Fruit fly (Drosophila melanogaster): ENCODE measurements around the gene PGRP-SB2.
A peak's percentile ranks its signal among the peaks of the same experiment; 100 is the strongest.

PGRP-SB2 gene

DNA sequence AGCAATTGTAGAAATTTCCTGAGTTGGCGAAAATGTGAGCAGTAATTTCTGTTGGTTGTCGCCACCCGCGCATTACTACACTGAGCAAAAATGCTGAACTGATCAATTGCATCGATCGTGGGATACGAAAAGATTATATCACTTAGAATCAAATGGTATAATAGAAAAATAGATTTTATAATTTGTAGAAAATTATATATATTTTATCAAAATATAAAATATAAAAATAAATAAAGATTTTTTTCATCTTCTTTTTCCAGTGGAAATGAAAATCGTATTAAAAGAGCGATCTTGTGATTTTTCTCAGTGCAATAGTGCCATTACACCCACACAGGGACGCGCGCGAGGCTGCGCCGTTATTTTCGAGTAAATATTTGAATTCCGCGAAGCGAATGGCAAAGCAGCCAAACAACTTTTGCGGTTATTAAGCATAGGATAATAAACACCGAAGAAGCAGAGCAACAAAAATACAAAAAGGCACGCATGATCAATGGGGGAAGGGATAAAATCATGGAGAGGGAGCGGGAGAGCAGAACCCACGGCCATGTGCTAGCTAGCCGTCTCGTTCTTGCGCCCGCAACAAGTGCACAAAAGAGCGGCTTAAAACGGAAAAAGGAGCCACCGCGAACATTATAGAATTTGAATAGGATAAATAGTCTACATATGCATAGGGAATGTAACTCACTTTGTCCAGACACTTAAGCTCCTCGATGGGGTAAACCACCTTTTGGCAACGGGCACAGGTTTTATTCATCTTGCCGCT is 15.9 kb upstream of the PGRP-SB2 start (continued):
- TF ChIP-seq insv (GFP tag; optimal IDR thresholded peaks at IDR 0.05) (no peak), Aef1 (GFP tag; IDR thresholded peaks at IDR 0.05) (peak; percentile 50; the same call in 2 of the 3 replicates), cato (GFP tag; optimal IDR thresholded peaks at IDR 0.05; ENCODE audit: borderline replicate concordance) (no peak), pzg (GFP tag; optimal IDR thresholded peaks at IDR 0.05) (no peak), caup (GFP tag; optimal IDR thresholded peaks at IDR 0.05; ENCODE audit: severe bottlenecking) (peak; percentile 41), CG6272 (GFP tag; IDR thresholded peaks at IDR 0.05) (no peak), CG1024 (GFP tag; IDR thresholded peaks at IDR 0.05) (no peak), sim (GFP tag; IDR thresholded peaks at IDR 0.05) (no peak), pita (GFP tag; optimal IDR thresholded peaks at IDR 0.05) (no peak), pros (GFP tag; optimal IDR thresholded peaks at IDR 0.05) (no peak), Adf1 (GFP tag; IDR thresholded peaks at IDR 0.05) (no peak), BEAF-32 (GFP tag; optimal IDR thresholded peaks at IDR 0.05) (no peak), CG15269 (tag; optimal IDR thresholded peaks at IDR 0.05) (peak; percentile 43), vnd (GFP tag; IDR thresholded peaks at IDR 0.05; ENCODE audit: partially characterized antibody) (no peak), Dp (GFP tag; optimal IDR thresholded peaks at IDR 0.05) (no peak), esg (GFP tag; conservative IDR thresholded peaks at IDR 0.05) (peak; percentile 22; the same call in 1 of the 2 replicates), gfzf (GFP tag; optimal IDR thresholded peaks at IDR 0.05) (no peak), gsb-n (tag; optimal IDR thresholded peaks at IDR 0.05) (peak; percentile 37), Nf-YA (GFP tag; IDR thresholded peaks at IDR 0.05) (no peak), maf-S (GFP tag; optimal IDR thresholded peaks at IDR 0.05) (no peak), CG14441 (GFP tag; IDR thresholded peaks at IDR 0.05) (peak; percentile 63), E2f2 (GFP tag; IDR thresholded peaks at IDR 0.05) (peak; percentile 28; the same call in 1 of the 2 replicates), Side (GFP tag; optimal IDR thresholded peaks at IDR 0.05) (no peak), inv (GFP tag; IDR thresholded peaks at IDR 0.05; ENCODE audit: partially characterized antibody) (no peak), CG34422 (GFP tag; IDR thresholded peaks at IDR 0.05) (0 out of 3 replicates have a peak, but pooled peaks have one; percentile 10), CG3995 (GFP tag; optimal IDR thresholded peaks at IDR 0.05) (no peak), gcm2 (GFP tag; optimal IDR thresholded peaks at IDR 0.05) (no peak), disco-r (GFP tag; optimal IDR thresholded peaks at IDR 0.05) (no peak), h (optimal IDR thresholded peaks at IDR 0.05) (no peak), CG10565 (GFP tag; optimal IDR thresholded peaks at IDR 0.05) (no peak), CG31224 (GFP tag; IDR thresholded peaks at IDR 0.05) (0 out of 2 replicates have a peak, but pooled peaks have one; percentile 8), Fer2 (tag; optimal IDR thresholded peaks at IDR 0.05) (no peak), CG11696 (GFP tag; IDR thresholded peaks at IDR 0.05) (no peak), tll (GFP tag; optimal IDR thresholded peaks at IDR 0.05) (no peak), HLHmδ (GFP tag; optimal IDR thresholded peaks at IDR 0.05) (no peak), CG5953 (GFP tag; IDR thresholded peaks at IDR 0.05) (no peak), sens-2 (GFP tag; IDR thresholded peaks at IDR 0.05) (no peak), D (optimal IDR thresholded peaks at IDR 0.05) (no peak), D (GFP tag; optimal IDR thresholded peaks at IDR 0.05) (peak; percentile 26), CG10979 (tag; optimal IDR thresholded peaks at IDR 0.05) (peak; percentile 17), wek (GFP tag; optimal IDR thresholded peaks at IDR 0.05) (no peak), CG14667 (GFP tag; IDR thresholded peaks at IDR 0.05) (no peak), CG31388 (GFP tag; optimal IDR thresholded peaks at IDR 0.05) (no peak), ssp (GFP tag; IDR thresholded peaks at IDR 0.05) (no peak), CG17829 (tag; optimal IDR thresholded peaks at IDR 0.05) (peak; percentile 38), ase (GFP tag; IDR thresholded peaks at IDR 0.05) (no peak), BtbVII (GFP tag; optimal IDR thresholded peaks at IDR 0.05) (no peak), yki (optimal IDR thresholded peaks at IDR 0.05) (no peak), CG7556 (GFP tag; optimal IDR thresholded peaks at IDR 0.05) (peak; percentile 54), CG9727 (GFP tag; optimal IDR thresholded peaks at IDR 0.05) (peak; percentile 75)
